Worm (Caenorhabditis elegans) whole organism, mixed stage, embryonic: ENCODE measurements around the gene clec-252.
"Not testable (repeated sequence)": the region's sequence is repeated elsewhere in the genome, so short reads cannot be mapped to it uniquely, and the experiment has no call there.

Experiments
- M03D4.4 ChIP-seq: sonication (generic microtip); optimal IDR thresholded peaks from 2 replicates; lab custom pipeline; 2017; ENCODE audit warnings: mild to moderate bottlenecking, missing genetic modification characterization, missing compliant biosample characterization
- bed-3 ChIP-seq: fragments of 200-800 bp; sonication (Bioruptor generic); optimal IDR thresholded peaks from 3 replicates; lab custom pipeline; 2018; ENCODE audit warnings: mild to moderate bottlenecking, missing genetic modification characterization, moderate library complexity, missing compliant biosample characterization
- blmp-1 ChIP-seq: fragments of 150-350 bp; optimal IDR thresholded peaks from 2 replicates; lab custom pipeline; 2014; ENCODE audit warnings: missing biosample characterization, missing genetic modification characterization
- ceh-39 ChIP-seq: fragments of 150-350 bp; optimal IDR thresholded peaks from 2 replicates; lab custom pipeline; 2014; ENCODE audit warnings: missing biosample characterization, missing genetic modification characterization
- ceh-83 ChIP-seq: fragments of 200-800 bp; sonication (Bioruptor generic); optimal IDR thresholded peaks from 2 replicates; lab custom pipeline; 2018; ENCODE audit warnings: mild to moderate bottlenecking, missing genetic modification characterization, missing compliant biosample characterization
- ces-1 ChIP-seq: fragments of 150-350 bp; optimal IDR thresholded peaks from 2 replicates; lab custom pipeline; 2014; ENCODE audit warnings: missing biosample characterization, missing genetic modification reagents, missing genetic modification characterization
- cnd-1 ChIP-seq: fragments of 200-800 bp; sonication (Bioruptor generic); optimal IDR thresholded peaks from 2 replicates; lab custom pipeline; 2018; ENCODE audit warnings: mild to moderate bottlenecking, missing genetic modification characterization, missing compliant biosample characterization
- drap-1 ChIP-seq: fragments of 200-800 bp; sonication (Bioruptor generic); optimal IDR thresholded peaks from 3 replicates; lab custom pipeline; 2018; ENCODE audit warnings: mild to moderate bottlenecking, missing genetic modification characterization, missing compliant biosample characterization
- flh-1 ChIP-seq: fragments of 200-800 bp; sonication (Bioruptor generic); optimal IDR thresholded peaks from 2 replicates; lab custom pipeline; 2018; ENCODE audit warnings: mild to moderate bottlenecking, missing genetic modification characterization, moderate library complexity, missing compliant biosample characterization
- ham-2 ChIP-seq: fragments of 200-800 bp; sonication (Bioruptor generic); optimal IDR thresholded peaks from 2 replicates; lab custom pipeline; 2018; ENCODE audit warnings: mild to moderate bottlenecking, missing genetic modification characterization, missing compliant biosample characterization
- hlh-1 ChIP-seq: fragments of 150-350 bp; optimal IDR thresholded peaks from 2 replicates; lab custom pipeline; 2014; ENCODE audit warnings: missing biosample characterization, missing genetic modification reagents, missing genetic modification characterization
- lin-13 ChIP-seq: fragments of 150-350 bp; optimal IDR thresholded peaks from 2 replicates; lab custom pipeline; 2014; ENCODE audit warnings: missing biosample characterization, missing genetic modification characterization
- lin-32 ChIP-seq: fragments of 200-800 bp; sonication (Bioruptor generic); optimal IDR thresholded peaks from 2 replicates; lab custom pipeline; 2018; ENCODE audit warnings: mild to moderate bottlenecking, missing genetic modification characterization, missing compliant biosample characterization
- lsy-2 ChIP-seq: fragments of 150-350 bp; optimal IDR thresholded peaks from 2 replicates; lab custom pipeline; 2014; ENCODE audit warnings: missing biosample characterization, missing genetic modification characterization
- mab-5 ChIP-seq: fragments of 150-350 bp; optimal IDR thresholded peaks from 2 replicates; lab custom pipeline; 2014; ENCODE audit warnings: missing biosample characterization, missing genetic modification characterization
- nhr-12 ChIP-seq: fragments of 150-350 bp; optimal IDR thresholded peaks from 2 replicates; lab custom pipeline; 2014; ENCODE audit warnings: missing biosample characterization, missing genetic modification characterization
- nhr-2 ChIP-seq: fragments of 150-350 bp; optimal IDR thresholded peaks from 2 replicates; lab custom pipeline; 2014; ENCODE audit warnings: missing biosample characterization, missing genetic modification characterization
- nhr-28 ChIP-seq: fragments of 150-350 bp; optimal IDR thresholded peaks from 2 replicates; lab custom pipeline; 2014; ENCODE audit warnings: missing biosample characterization, missing genetic modification characterization
- nhr-76 ChIP-seq: sonication (generic microtip); optimal IDR thresholded peaks from 2 replicates; lab custom pipeline; 2017; ENCODE audit warnings: missing biosample characterization, missing genetic modification characterization
- pha-4 ChIP-seq: fragments of 150-350 bp; optimal IDR thresholded peaks from 2 replicates; lab custom pipeline; 2018; ENCODE audit warnings: missing biosample characterization, missing genetic modification reagents, missing genetic modification characterization
- sem-2 ChIP-seq: fragments of 200-800 bp; sonication (Bioruptor generic); optimal IDR thresholded peaks from 2 replicates; lab custom pipeline; 2018; ENCODE audit warnings: mild to moderate bottlenecking, missing genetic modification characterization, missing compliant biosample characterization
- snpc-4 ChIP-seq: fragments of 150-350 bp; optimal IDR thresholded peaks from 2 replicates; lab custom pipeline; 2014; ENCODE audit warnings: missing biosample characterization, missing genetic modification characterization
- sptf-1 ChIP-seq: sonication (generic microtip); optimal IDR thresholded peaks from 2 replicates; lab custom pipeline; 2017; ENCODE audit warnings: mild to moderate bottlenecking, missing genetic modification characterization, moderate library complexity, missing compliant biosample characterization
- tbx-8 ChIP-seq: fragments of 200-800 bp; sonication (Bioruptor generic); optimal IDR thresholded peaks from 2 replicates; lab custom pipeline; 2018; ENCODE audit warnings: mild to moderate bottlenecking, missing genetic modification characterization, moderate library complexity, missing compliant biosample characterization
- unc-120 ChIP-seq: sonication (generic microtip); optimal IDR thresholded peaks from 2 replicates; lab custom pipeline; 2017; ENCODE audit warnings: missing genetic modification characterization, missing compliant biosample characterization; ENCODE audit not compliant: poor library complexity, severe bottlenecking
- unc-39 ChIP-seq: fragments of 150-350 bp; optimal IDR thresholded peaks from 2 replicates; lab custom pipeline; 2014; ENCODE audit warnings: missing biosample characterization, missing genetic modification characterization
- unc-62 ChIP-seq: fragments of 150-350 bp; optimal IDR thresholded peaks from 2 replicates; lab custom pipeline; 2014; ENCODE audit warnings: missing biosample characterization, missing genetic modification reagents, missing genetic modification characterization
- ztf-11 ChIP-seq: fragments of 150-350 bp; optimal IDR thresholded peaks from 2 replicates; lab custom pipeline; 2014; ENCODE audit warnings: missing biosample characterization, missing genetic modification characterization

Gene clec-252

DNA sequence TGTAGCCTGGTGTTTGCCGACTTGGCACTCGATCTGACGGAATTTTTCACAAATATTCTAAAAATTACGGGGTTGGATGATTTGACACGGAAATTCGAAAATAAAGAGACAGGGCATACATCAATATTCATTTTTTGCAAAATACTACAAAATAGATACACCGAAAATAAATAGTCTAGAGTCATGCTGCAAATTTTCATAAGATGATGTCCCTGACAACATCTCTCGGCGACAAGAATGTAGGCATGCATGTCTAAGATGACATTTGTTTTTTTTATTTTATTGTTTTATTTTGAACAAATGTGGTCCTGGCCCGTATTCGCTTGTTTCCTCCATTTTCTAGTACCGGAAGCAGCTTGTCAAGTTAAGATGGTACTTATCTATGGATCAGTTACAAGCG, 22.8 kb upstream of the clec-252 start, which contains the start of gene clec-256:
Gene clec-256 (plus strand): TSS at position 301 of the 400 bp plus-strand sequence.
- TF ChIP-seq tbx-8 (no peak), lsy-2 (tag; lab: Kevin White, UChicago) (no peak), M03D4.4 (tag; lab: Kevin White, UChicago) (no peak), nhr-28 (tag; lab: Kevin White, UChicago) (no peak), hlh-1 (tag; lab: Kevin White, UChicago) (no peak), ceh-39 (tag; lab: Kevin White, UChicago) (no peak), ces-1 (GFP tag; lab: Kevin White, UChicago) (no peak), drap-1 (GFP tag; lab: Kevin White, UChicago) (no peak), nhr-2 (tag; lab: Kevin White, UChicago) (no peak), cnd-1 (tag; lab: Kevin White, UChicago) (no peak)

DNA sequence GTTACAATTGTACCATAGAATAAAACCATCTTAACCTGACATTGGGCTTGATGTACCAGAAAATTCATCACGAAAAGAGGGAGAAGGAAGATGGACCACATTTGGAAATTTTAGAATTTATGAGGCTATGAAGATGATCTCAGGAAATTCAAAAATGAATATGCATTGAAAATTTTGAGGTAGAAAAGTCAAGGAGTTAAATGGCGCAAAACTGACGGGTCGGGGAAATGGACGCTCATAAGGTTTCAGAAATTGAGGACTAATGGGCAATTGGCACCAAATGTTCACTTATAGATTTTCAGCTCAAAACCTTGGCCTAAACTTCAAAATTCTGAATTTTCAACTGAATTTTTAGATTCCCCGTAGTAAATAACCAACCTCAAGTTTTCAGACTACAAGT, 22.0 kb upstream of the clec-252 start, which contains the start of gene clec-255:
Gene clec-255 (minus strand): TSS at position 101 of the 400 bp plus-strand sequence.
- no peak for TF ChIP-seq sptf-1
- no peak for TF ChIP-seq ces-1 (GFP tag; lab: Kevin White, UChicago)
- no peak for TF ChIP-seq ham-2 (GFP tag; lab: Kevin White, UChicago)
- TF ChIP-seq pha-4 (tag; lab: Kevin White, UChicago): no peak
- TF ChIP-seq ceh-83: no peak
- no peak for TF ChIP-seq mab-5 (tag; lab: Kevin White, UChicago)
- no peak for TF ChIP-seq unc-62 (GFP tag; lab: Kevin White, UChicago)
- TF ChIP-seq unc-120: no peak
- TF ChIP-seq lin-32: no peak
- no peak for TF ChIP-seq unc-39 (tag; lab: Kevin White, UChicago)
- no peak for TF ChIP-seq cnd-1 (tag; lab: Kevin White, UChicago)
- no peak for TF ChIP-seq nhr-28 (tag; lab: Kevin White, UChicago)
- no peak for TF ChIP-seq M03D4.4 (tag; lab: Kevin White, UChicago)
- TF ChIP-seq, all 35 proteins: peak for 0

DNA sequence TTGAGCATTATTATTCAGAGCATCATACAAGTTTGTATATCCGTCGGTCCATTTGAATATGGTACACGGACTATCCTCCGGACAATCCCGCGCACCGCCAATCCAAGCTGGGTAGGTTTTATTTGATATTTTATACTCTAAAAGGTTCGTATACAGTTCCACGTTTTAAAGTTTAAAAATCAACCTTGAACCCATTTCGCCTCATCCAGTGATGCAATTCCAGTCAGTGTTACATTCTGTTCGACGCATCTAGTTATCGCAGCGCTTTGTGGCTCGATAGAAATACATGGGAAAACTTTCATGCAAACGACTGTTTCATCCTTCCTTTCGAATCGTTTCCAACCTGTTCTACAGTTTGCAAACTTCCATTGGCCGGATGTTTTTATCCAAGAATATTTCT, 21.3 kb upstream of the clec-252 start:
- TF ChIP-seq ceh-39 (tag; lab: Kevin White, UChicago): no peak
- no peak for TF ChIP-seq sem-2 (GFP tag; lab: Kevin White, UChicago)
- no peak for TF ChIP-seq mab-5 (tag; lab: Kevin White, UChicago)
- no peak for TF ChIP-seq tbx-8

DNA sequence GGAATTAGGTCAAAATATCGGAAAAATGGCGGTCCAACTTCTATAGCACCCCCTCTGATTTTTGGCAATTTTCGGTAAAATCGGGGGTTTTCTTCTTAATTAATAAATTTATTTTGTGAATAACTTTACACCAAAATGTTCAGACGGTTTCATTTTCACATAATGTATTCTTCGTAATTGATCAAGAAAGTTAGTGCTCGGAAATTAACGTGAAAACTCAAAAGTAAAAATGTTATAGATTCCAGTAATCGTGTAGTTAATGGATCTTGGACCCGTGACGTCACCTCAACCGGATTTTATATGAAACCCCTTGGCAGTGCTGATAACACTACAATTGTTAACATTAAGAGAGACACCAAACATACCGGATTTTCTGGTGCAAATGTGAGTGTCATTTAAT, 13.4 kb upstream of the clec-252 start, which contains the start of gene F11D11.22:
Gene F11D11.22 (plus strand): TSS at position 301 of the 400 bp plus-strand sequence.
- TF ChIP-seq tbx-8; sem-2 (GFP tag; lab: Kevin White, UChicago); flh-1 (GFP tag; lab: Kevin White, UChicago): not testable (repeated sequence)

DNA sequence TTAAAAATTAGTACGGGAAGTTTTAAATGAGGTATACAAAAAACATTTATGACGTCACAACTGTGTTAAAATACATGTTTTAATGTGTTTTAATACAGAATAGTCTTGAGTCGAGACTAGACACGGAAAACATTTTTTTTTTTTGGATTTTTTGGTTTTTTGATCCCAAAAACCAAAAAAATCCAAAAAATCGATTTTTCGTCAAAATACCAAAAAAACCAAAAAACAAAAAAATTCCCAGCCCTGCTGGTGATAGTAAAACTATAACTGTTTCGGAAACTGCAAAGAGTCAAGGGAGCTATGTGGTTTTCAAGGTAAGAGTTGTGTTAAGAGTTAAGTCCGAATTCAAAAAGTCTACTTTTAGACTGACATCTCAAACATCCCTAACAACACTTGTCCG, 12.5 kb upstream of the clec-252 start, which contains the start of gene F11D11.4:
Gene F11D11.4 (plus strand): TSS at position 301 of the 400 bp plus-strand sequence.
- TF ChIP-seq tbx-8 (no peak), bed-3 (GFP tag; lab: Kevin White, UChicago) (no peak), flh-1 (GFP tag; lab: Kevin White, UChicago) (no peak), lsy-2 (tag; lab: Kevin White, UChicago) (no peak), snpc-4 (tag; lab: Kevin White, UChicago) (no peak), nhr-76 (no peak), lin-32 (no peak), nhr-28 (tag; lab: Kevin White, UChicago) (no peak), ces-1 (GFP tag; lab: Kevin White, UChicago) (no peak), blmp-1 (tag; lab: Kevin White, UChicago) (no peak), hlh-1 (tag; lab: Kevin White, UChicago) (no peak), ztf-11 (tag; lab: Kevin White, UChicago) (no peak), ceh-39 (tag; lab: Kevin White, UChicago) (no peak)

DNA sequence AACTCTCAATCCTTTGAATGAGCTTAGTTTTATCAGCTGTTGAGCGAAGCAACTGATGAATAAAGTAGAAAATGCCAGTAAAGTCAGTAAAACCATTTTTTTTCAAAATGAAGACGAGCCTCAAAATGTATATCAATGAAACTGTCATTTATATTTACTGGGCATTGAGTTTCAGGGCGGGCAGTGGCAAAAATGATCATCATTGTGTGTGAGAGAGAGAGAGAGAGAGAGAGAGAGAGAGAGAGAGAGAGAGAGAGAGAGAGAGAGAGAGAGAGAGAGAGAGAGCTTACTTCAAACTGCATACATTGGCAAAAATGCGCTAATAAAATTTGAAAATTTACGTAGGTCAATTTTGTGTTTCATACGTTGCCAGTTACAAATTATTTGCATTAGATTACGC, 11.5 kb upstream of the clec-252 start, which contains the start of gene F11D11.3:
Gene F11D11.3 (minus strand): TSS at position 101 of the 400 bp plus-strand sequence.
- no peak for TF ChIP-seq nhr-28 (tag; lab: Kevin White, UChicago)

DNA sequence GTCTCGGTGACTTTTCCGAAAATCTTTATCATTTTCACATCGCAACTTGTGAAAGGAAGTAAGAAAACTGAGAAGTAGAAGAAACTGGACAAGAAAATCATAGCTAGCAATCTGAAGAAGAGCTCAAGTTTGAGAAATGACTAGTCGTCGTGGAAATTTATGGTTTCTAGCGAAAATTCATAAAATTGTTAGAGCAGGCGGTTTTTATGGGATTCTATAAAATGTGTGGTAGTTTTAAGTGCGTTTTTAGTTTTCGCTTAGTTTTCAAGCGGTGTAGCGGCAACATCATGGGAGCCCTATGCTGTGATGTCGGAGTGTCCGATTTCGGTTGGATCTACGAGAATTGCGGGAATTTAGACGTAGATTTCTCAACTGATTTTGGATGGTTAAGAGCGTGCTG, 5.7 kb upstream of the clec-252 start, which contains the start of gene clec-254:
Gene clec-254 (minus strand): TSS at position 101 of the 400 bp plus-strand sequence.
- TF ChIP-seq flh-1 (GFP tag; lab: Kevin White, UChicago); nhr-12 (tag; lab: Kevin White, UChicago); lin-13 (tag; lab: Kevin White, UChicago): not testable (repeated sequence)
